Fruit fly (Drosophila melanogaster) whole organism, embryonic: ENCODE data around the gene CG32276.

Experiments
- CG10979 ChIP-seq: fragments of 200-800 bp; sonication (Bioruptor generic); optimal IDR thresholded peaks from 2 replicates; lab custom pipeline; 2018; ENCODE audit warnings: missing biosample characterization, mild to moderate bottlenecking, missing genetic modification characterization, moderate library complexity
- CG11247 ChIP-seq: fragments of 200-800 bp; sonication (Bioruptor generic); IDR thresholded peaks from 2 replicates; pipeline ENCODE4 v1.3.6; 2022; ENCODE audit warnings: missing biosample characterization, missing genetic modification characterization
- CG13287 ChIP-seq: fragments of 200-800 bp; sonication (Bioruptor generic); IDR thresholded peaks from 2 replicates; pipeline ENCODE4 v1.3.6; 2022; ENCODE audit warnings: missing biosample characterization, missing genetic modification characterization; ENCODE audit not compliant: partially characterized antibody
- CG13296 ChIP-seq: fragments of 200-800 bp; sonication (Bioruptor generic); optimal IDR thresholded peaks from 3 replicates; lab custom pipeline; 2018; ENCODE audit warnings: missing biosample characterization, mild to moderate bottlenecking, missing genetic modification characterization
- CG13775 ChIP-seq: fragments of 200-800 bp; sonication (Bioruptor generic); optimal IDR thresholded peaks from 3 replicates; lab custom pipeline; 2017; ENCODE audit warnings: missing biosample characterization, mild to moderate bottlenecking, missing genetic modification characterization
- CG15696 ChIP-seq: fragments of 200-800 bp; sonication (Bioruptor generic); optimal IDR thresholded peaks from 2 replicates; lab custom pipeline; 2019; ENCODE audit warnings: missing biosample characterization, mild to moderate bottlenecking, missing genetic modification characterization, moderate library complexity
- CG17328 ChIP-seq: fragments of 200-800 bp; sonication (Bioruptor generic); IDR thresholded peaks from 2 replicates; pipeline ENCODE4 v1.3.6; 2022; ENCODE audit warnings: missing biosample characterization, missing genetic modification characterization
- CG17359 ChIP-seq: fragments of 200-800 bp; sonication (Bioruptor generic); optimal IDR thresholded peaks from 3 replicates; lab custom pipeline; 2018; ENCODE audit warnings: missing biosample characterization, mild to moderate bottlenecking, missing genetic modification characterization, moderate library complexity
- CG18764 ChIP-seq: fragments of 200-800 bp; sonication (Bioruptor generic); optimal IDR thresholded peaks from 3 replicates; lab custom pipeline; 2016; ENCODE audit warnings: missing biosample characterization, missing genetic modification characterization
- CG2712 ChIP-seq: fragments of 200-800 bp; optimal IDR thresholded peaks from 3 replicates; lab custom pipeline; 2019; ENCODE audit warnings: missing biosample characterization, mild to moderate bottlenecking, missing genetic modification characterization, moderate library complexity
- CG31365 ChIP-seq: fragments of 200-800 bp; sonication (Bioruptor generic); optimal IDR thresholded peaks from 2 replicates; lab custom pipeline; 2018; ENCODE audit warnings: missing biosample characterization, mild to moderate bottlenecking, missing genetic modification characterization
- CG3726 ChIP-seq: fragments of 200-800 bp; sonication (Bioruptor generic); IDR thresholded peaks from 3 replicates; pipeline ENCODE4, ENCODE4 v1.3.6; 2022; ENCODE audit warnings: missing biosample characterization, missing genetic modification characterization
- CG4282 ChIP-seq: fragments of 200-800 bp; sonication (Bioruptor generic); optimal IDR thresholded peaks from 2 replicates; lab custom pipeline; 2016; ENCODE audit warnings: missing biosample characterization, missing genetic modification characterization
- CG4854 ChIP-seq: fragments of 200-800 bp; sonication (Bioruptor generic); optimal IDR thresholded peaks from 2 replicates; lab custom pipeline; 2016; ENCODE audit warnings: missing biosample characterization, missing genetic modification characterization, inconsistent platforms
- CG6689 ChIP-seq: fragments of 200-800 bp; sonication (Bioruptor generic); IDR thresholded peaks from 2 replicates; pipeline ENCODE4 v1.3.6; 2022; ENCODE audit warnings: missing biosample characterization, missing genetic modification characterization
- CG6854 ChIP-seq: fragments of 200-800 bp; sonication (Bioruptor generic); optimal IDR thresholded peaks from 3 replicates; lab custom pipeline; 2017; ENCODE audit warnings: missing biosample characterization, mild to moderate bottlenecking, missing genetic modification characterization
- Dek ChIP-seq: fragments of 200-800 bp; sonication (Bioruptor generic); optimal IDR thresholded peaks from 3 replicates; lab custom pipeline; 2019; ENCODE audit warnings: missing biosample characterization, mild to moderate bottlenecking, missing genetic modification characterization, moderate library complexity
- H15 ChIP-seq: fragments of 200-800 bp; sonication (Bioruptor generic); IDR thresholded peaks from 3 replicates; pipeline ENCODE4 v1.3.6; 2022; ENCODE audit warnings: missing biosample characterization, missing genetic modification characterization
- H2.0 ChIP-seq: fragments of 200-800 bp; sonication (Bioruptor generic); IDR thresholded peaks from 2 replicates; pipeline ENCODE4 v1.3.6; 2022; ENCODE audit warnings: missing biosample characterization, missing genetic modification characterization
- HLH4C ChIP-seq: fragments of 200-800 bp; sonication (Bioruptor generic); IDR thresholded peaks from 3 replicates; pipeline ENCODE4 v1.3.6; 2022; ENCODE audit warnings: missing biosample characterization, missing genetic modification characterization; ENCODE audit not compliant: partially characterized antibody
- Hmr ChIP-seq: fragments of 200-800 bp; sonication (Bioruptor generic); optimal IDR thresholded peaks from 3 replicates; lab custom pipeline; 2017; ENCODE audit warnings: mild to moderate bottlenecking, missing biosample characterization, missing genetic modification reagents, missing genetic modification characterization
- Hr78 ChIP-seq, 2 experiments: fragments of 200-800 bp in 1 of 2; fragments of >200 bp in 1 of 2; sonication (Bioruptor generic) in 1 of 2; optimal IDR thresholded peaks; 2 replicates each; lab custom pipeline; 2017 to 2019; ENCODE audit warnings: missing biosample characterization in 2 of 2, missing genetic modification characterization in 2 of 2, mild to moderate bottlenecking in 1 of 2, moderate library complexity in 1 of 2
- Hsf ChIP-seq: fragments of 200-800 bp; sonication (Bioruptor generic); optimal IDR thresholded peaks from 3 replicates; lab custom pipeline; 2016; ENCODE audit warnings: missing biosample characterization, missing genetic modification characterization
- Med ChIP-seq: fragments of 200-800 bp; sonication (Bioruptor generic); peaks from one replicate; lab custom pipeline; 2016; ENCODE audit warnings: missing biosample characterization, missing genetic modification characterization, mild to moderate bottlenecking, inconsistent platforms, moderate library complexity
- PHDP ChIP-seq: fragments of 200-800 bp; sonication (Bioruptor generic); optimal IDR thresholded peaks from 3 replicates; lab custom pipeline; 2018; ENCODE audit warnings: missing biosample characterization, mild to moderate bottlenecking, missing genetic modification characterization, moderate library complexity
- Ssrp ChIP-seq: fragments of 200-800 bp; sonication (Bioruptor generic); optimal IDR thresholded peaks from 2 replicates; lab custom pipeline; 2018; ENCODE audit warnings: missing biosample characterization, mild to moderate bottlenecking, missing genetic modification characterization, moderate library complexity
- Vsx1 ChIP-seq: fragments of 200-800 bp; sonication (Bioruptor generic); optimal IDR thresholded peaks from 2 replicates; lab custom pipeline; 2017; ENCODE audit warnings: missing biosample characterization, mild to moderate bottlenecking, missing genetic modification characterization, missing genetic modification reagents
- Xrp1 ChIP-seq: fragments of 200-800 bp; sonication (Bioruptor generic); IDR thresholded peaks from 2 replicates; pipeline ENCODE4 v1.3.6; 2022; ENCODE audit warnings: missing biosample characterization, missing genetic modification characterization
- amos ChIP-seq: fragments of 200-800 bp; sonication (Bioruptor generic); IDR thresholded peaks from 2 replicates; pipeline ENCODE4 v1.3.6; 2022; ENCODE audit warnings: missing biosample characterization, missing genetic modification characterization; ENCODE audit not compliant: partially characterized antibody
- caup ChIP-seq: fragments of 200-800 bp; sonication (Bioruptor generic); optimal IDR thresholded peaks from 3 replicates; lab custom pipeline; 2017; ENCODE audit warnings: missing biosample characterization, mild to moderate bottlenecking, missing genetic modification characterization, moderate library complexity; ENCODE audit not compliant: severe bottlenecking
- chinmo ChIP-seq: fragments of 200-800 bp; sonication (Bioruptor generic); IDR thresholded peaks from 4 replicates; pipeline ENCODE4 v1.3.6; 2022; ENCODE audit warnings: missing biosample characterization, missing genetic modification characterization; ENCODE audit not compliant: partially characterized antibody
- da ChIP-seq: fragments of 200-800 bp; sonication (Bioruptor generic); optimal IDR thresholded peaks from 2 replicates; lab custom pipeline; 2016; ENCODE audit warnings: missing biosample characterization, missing genetic modification characterization
- dmrt11E ChIP-seq: fragments of 200-800 bp; sonication (Bioruptor generic); optimal IDR thresholded peaks from 3 replicates; lab custom pipeline; 2018; ENCODE audit warnings: missing biosample characterization, mild to moderate bottlenecking, missing genetic modification characterization, moderate library complexity
- ftz-f1 ChIP-seq: fragments of 200-800 bp; sonication (Bioruptor generic); optimal IDR thresholded peaks from 2 replicates; lab custom pipeline; 2016; ENCODE audit warnings: missing biosample characterization, missing genetic modification characterization
- her ChIP-seq: fragments of 200-800 bp; sonication (Bioruptor generic); optimal IDR thresholded peaks from 2 replicates; lab custom pipeline; 2016; ENCODE audit warnings: missing biosample characterization, missing genetic modification characterization
- mirr ChIP-seq: fragments of 200-800 bp; sonication (Bioruptor generic); optimal IDR thresholded peaks from 3 replicates; lab custom pipeline; 2018; ENCODE audit warnings: missing biosample characterization, mild to moderate bottlenecking, missing genetic modification characterization
- nerfin-2 ChIP-seq: fragments of 200-800 bp; sonication (Bioruptor generic); IDR thresholded peaks from 2 replicates; pipeline ENCODE4 v1.3.6; 2022; ENCODE audit warnings: missing biosample characterization, missing genetic modification characterization; ENCODE audit not compliant: partially characterized antibody
- nom ChIP-seq: fragments of 200-800 bp; sonication (Bioruptor generic); optimal IDR thresholded peaks from 2 replicates; lab custom pipeline; 2017; ENCODE audit warnings: missing biosample characterization, missing genetic modification characterization, mild to moderate bottlenecking, moderate library complexity, missing genetic modification reagents
- otp ChIP-seq: fragments of 200-800 bp; sonication (Bioruptor generic); IDR thresholded peaks from 3 replicates; pipeline ENCODE4, ENCODE4 v1.3.6; 2022; ENCODE audit warnings: missing biosample characterization, missing genetic modification characterization
- psq ChIP-seq: fragments of 200-800 bp; sonication (Bioruptor generic); optimal IDR thresholded peaks from 2 replicates; lab custom pipeline; 2017; ENCODE audit warnings: missing biosample characterization, missing genetic modification characterization
- slou ChIP-seq: fragments of 200-800 bp; sonication (Bioruptor generic); optimal IDR thresholded peaks from 3 replicates; lab custom pipeline; 2016; ENCODE audit warnings: missing biosample characterization, missing genetic modification characterization
- ssp ChIP-seq: fragments of 200-800 bp; sonication (Bioruptor generic); IDR thresholded peaks from 2 replicates; pipeline ENCODE4 v1.3.6; 2022; ENCODE audit warnings: missing biosample characterization, missing genetic modification characterization
- tna ChIP-seq: fragments of 200-800 bp; sonication (Bioruptor generic); IDR thresholded peaks from 2 replicates; pipeline ENCODE4 v1.3.6; 2022; ENCODE audit warnings: missing biosample characterization, missing genetic modification characterization; ENCODE audit not compliant: partially characterized antibody
- trem ChIP-seq: fragments of 200-800 bp; optimal IDR thresholded peaks from 3 replicates; lab custom pipeline; 2019; ENCODE audit warnings: missing biosample characterization, mild to moderate bottlenecking, missing genetic modification characterization, moderate library complexity
- tx ChIP-seq: fragments of 200-800 bp; sonication (Bioruptor generic); optimal IDR thresholded peaks from 2 replicates; lab custom pipeline; 2016; ENCODE audit warnings: missing biosample characterization, missing genetic modification characterization
- unc-4 ChIP-seq: fragments of 200-800 bp; sonication (Bioruptor generic); IDR thresholded peaks from 2 replicates; pipeline ENCODE4 v1.3.6; 2022; ENCODE audit warnings: missing biosample characterization, missing genetic modification characterization; ENCODE audit not compliant: partially characterized antibody
- usp ChIP-seq: fragments of >200 bp; optimal IDR thresholded peaks from 2 replicates; lab custom pipeline; 2017; ENCODE audit warnings: missing biosample characterization, missing genetic modification characterization
- z ChIP-seq: fragments of 200-800 bp; sonication (Bioruptor generic); IDR thresholded peaks from 3 replicates; pipeline ENCODE4 v1.3.6; 2022; ENCODE audit warnings: missing biosample characterization, missing genetic modification characterization
- zfh1 ChIP-seq: fragments of 200-800 bp; sonication (Bioruptor generic); IDR thresholded peaks from 3 replicates; pipeline ENCODE4 v1.3.6; 2022; ENCODE audit warnings: missing biosample characterization, missing genetic modification characterization

CG32276 gene

dm6 chr3L:3239785-3240596 is 41.1 kb upstream of the CG32276 start (continued):
- no peak for TF ChIP-seq CG4282 (GFP tag; lab: Kevin White, UChicago)
- TF ChIP-seq CG10979 (tag; lab: Kevin White, UChicago) = no peak
- TF ChIP-seq mirr = peak; percentile 89
- no peak for TF ChIP-seq slou (GFP tag; lab: Kevin White, UChicago)
- TF ChIP-seq HLH4C = no peak
- TF ChIP-seq usp (GFP tag; lab: Kevin White, UChicago) = no peak
- no peak for TF ChIP-seq Hsf
- no peak for TF ChIP-seq zfh1
- TF ChIP-seq PHDP (tag; lab: Kevin White, UChicago) = peak; percentile 34
- no peak for TF ChIP-seq CG6689 (GFP tag; lab: Robert Waterston, UW)
- TF ChIP-seq Hr78 (GFP tag; optimal IDR thresholded peaks at IDR 0.05; lab: Kevin White, UChicago) = no peak
- TF ChIP-seq psq (GFP tag; lab: Kevin White, UChicago) = no peak
- no peak for TF ChIP-seq Ssrp (tag; lab: Kevin White, UChicago)
- peak; percentile 9 for TF ChIP-seq CG17359 (tag; lab: Kevin White, UChicago)
- TF ChIP-seq dmrt11E (tag; lab: Kevin White, UChicago) = peak; percentile 14
- peak; percentile 17; the same call in 1 of the 2 replicates for TF ChIP-seq CG17328 (GFP tag; lab: Robert Waterston, UW)
- no peak for TF ChIP-seq H15 (GFP tag; lab: Robert Waterston, UW)
- TF ChIP-seq ssp = no peak
- no peak for TF ChIP-seq Xrp1 (GFP tag; lab: Robert Waterston, UW)
- no peak for TF ChIP-seq nerfin-2 (GFP tag; lab: Robert Waterston, UW)
- no peak for TF ChIP-seq CG31365 (tag; lab: Kevin White, UChicago)
- TF ChIP-seq CG13296 (GFP tag; lab: Kevin White, UChicago) = no peak
- no peak for TF ChIP-seq Vsx1
- no peak for TF ChIP-seq caup (GFP tag; lab: Kevin White, UChicago)
- TF ChIP-seq nom (GFP tag; lab: Kevin White, UChicago) = no peak
- TF ChIP-seq amos (GFP tag; lab: Robert Waterston, UW) = no peak
- TF ChIP-seq ftz-f1 (GFP tag; lab: Kevin White, UChicago) = no peak
- TF ChIP-seq tx (GFP tag; lab: Kevin White, UChicago) = no peak
- TF ChIP-seq CG15696 (tag; lab: Kevin White, UChicago) = no peak
- TF ChIP-seq tna (GFP tag; lab: Robert Waterston, UW) = no peak
- TF ChIP-seq otp (GFP tag; lab: Robert Waterston, UW) = no peak
- TF ChIP-seq CG11247 (GFP tag; lab: Robert Waterston, UW) = no peak
- no peak for TF ChIP-seq CG13287
- TF ChIP-seq chinmo = 0 out of 4 replicates have a peak, but pooled peaks have one; percentile 35
- peak; percentile 47 for TF ChIP-seq Med (GFP tag; lab: Kevin White, UChicago)
- TF ChIP-seq trem (tag; lab: Kevin White, UChicago) = no peak
- TF ChIP-seq Dek (tag; lab: Kevin White, UChicago) = no peak
- no peak for TF ChIP-seq Hmr
- no peak for TF ChIP-seq CG4854
- TF ChIP-seq unc-4 = no peak
- no peak for TF ChIP-seq CG18764 (GFP tag; lab: Kevin White, UChicago)
- no peak for TF ChIP-seq CG3726 (GFP tag; lab: Robert Waterston, UW)
- no peak for TF ChIP-seq da
- TF ChIP-seq z (GFP tag; lab: Robert Waterston, UW) = no peak
- no peak for TF ChIP-seq H2.0 (GFP tag; lab: Robert Waterston, UW)
- no peak for TF ChIP-seq her (GFP tag; lab: Kevin White, UChicago)
- no peak for TF ChIP-seq CG2712 (tag; lab: Kevin White, UChicago)
- TF ChIP-seq CG6854 (GFP tag; lab: Kevin White, UChicago) = no peak
- no peak for TF ChIP-seq CG13775 (GFP tag; lab: Kevin White, UChicago)
